Worm (Caenorhabditis elegans) whole organism, mixed stage, embryonic: Measurements from ENCODE around the gene lpl-1.

Source experiments
- drap-1 ChIP-seq: fragments of 200-800 bp; sonication (Bioruptor generic); optimal IDR thresholded peaks from 3 replicates; lab custom pipeline; 2018; ENCODE audit warnings: mild to moderate bottlenecking, missing genetic modification characterization, missing compliant biosample characterization
- nhr-12 ChIP-seq: fragments of 150-350 bp; optimal IDR thresholded peaks from 2 replicates; lab custom pipeline; 2014; ENCODE audit warnings: missing biosample characterization, missing genetic modification characterization
- nhr-76 ChIP-seq: sonication (generic microtip); optimal IDR thresholded peaks from 2 replicates; lab custom pipeline; 2017; ENCODE audit warnings: missing biosample characterization, missing genetic modification characterization
- unc-62 ChIP-seq: fragments of 150-350 bp; optimal IDR thresholded peaks from 2 replicates; lab custom pipeline; 2014; ENCODE audit warnings: missing biosample characterization, missing genetic modification reagents, missing genetic modification characterization

DNA sequence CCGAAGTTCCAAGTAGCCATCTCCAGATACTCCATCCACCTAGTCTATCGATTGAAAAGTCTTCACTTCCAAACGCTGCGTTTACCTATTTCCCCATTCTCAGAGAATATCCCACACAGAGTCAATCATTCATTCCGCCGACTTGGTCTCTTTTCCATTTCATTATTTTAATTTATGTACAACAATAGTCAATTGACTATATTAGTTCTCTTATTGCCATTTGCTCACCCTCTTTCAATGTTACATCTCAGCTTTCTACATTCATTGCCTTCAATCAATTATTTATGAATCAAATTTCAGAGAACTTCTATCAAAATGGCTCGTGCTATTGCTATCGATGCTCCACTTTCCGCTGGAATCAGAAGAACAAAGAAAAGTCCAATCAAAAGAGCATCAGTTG is 14.8 kb upstream of the lpl-1 start, which contains the start of gene aly-1:
- TF ChIP-seq nhr-12 (no peak), nhr-76 (tag; lab: Kevin White, UChicago) (no peak), unc-62 (GFP tag; lab: Kevin White, UChicago) (no peak), drap-1 (no peak)
